Worm (Caenorhabditis elegans) whole organism, L4 larva: ENCODE data around the gene F08F8.11.

Experiments
- pha-4 ChIP-seq, 2 experiments: fragments of 150-350 bp in 1 of 2; fragments of 200-800 bp in 1 of 2; sonication (Bioruptor generic) in 1 of 2; IDR thresholded peaks in 1 of 2; optimal IDR thresholded peaks in 1 of 2; 2 replicates each; pipeline versions ENCODE4 v1.3.6 to Lab custom; 2014 to 2022; ENCODE audit warnings: missing genetic modification characterization in 2 of 2, missing genetic modification reagents in 2 of 2, missing biosample characterization in 1 of 2, missing compliant biosample characterization in 1 of 2
- unc-62 ChIP-seq, 3 experiments: fragments of 150-350 bp in 1 of 3; sonication (generic microtip); optimal IDR thresholded peaks in 2 of 3; peaks in 1 of 3; 1 replicate in 1 of 3; 2 replicates in 2 of 3; lab custom pipeline; 2014 to 2017; ENCODE audit warnings: missing biosample characterization in 3 of 3, missing genetic modification characterization in 3 of 3, missing genetic modification reagents in 3 of 3, missing genotype in 1 of 3

DNA sequence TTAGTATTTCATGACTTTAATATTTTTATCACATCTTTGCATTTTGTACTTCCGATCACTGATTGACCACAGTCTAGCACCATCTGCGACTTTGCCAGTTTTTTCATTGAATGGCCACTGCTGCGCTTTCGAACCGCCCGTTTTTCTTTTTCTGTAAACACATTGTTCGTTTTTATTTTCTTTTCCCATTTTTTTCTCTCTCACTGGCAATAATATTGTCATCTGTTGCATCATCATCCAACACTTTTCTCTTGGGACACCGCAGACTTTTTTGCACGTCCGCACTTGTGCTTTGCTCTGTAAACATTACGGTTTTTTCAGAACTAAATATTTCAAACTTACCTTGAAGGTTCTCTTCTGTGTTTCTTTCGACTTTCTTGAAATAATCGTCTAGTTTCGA, 7.1 kb upstream of the F08F8.11 start:
- TF ChIP-seq unc-62 (GFP tag; optimal IDR thresholded peaks at IDR 0.05 in 1 of 2; lab: Kevin White, UChicago) (no peak), unc-62 (tag; optimal IDR thresholded peaks at IDR 0.05; lab: Kevin White, UChicago) (no peak), pha-4 (GFP tag; IDR thresholded peaks at IDR 0.05; lab: Robert Waterston, UW) (no peak), pha-4 (tag; optimal IDR thresholded peaks at IDR 0.05; lab: Kevin White, UChicago) (peak; percentile 80)
